Worm (Caenorhabditis elegans) whole organism, early embryonic: ENCODE measurements around the gene bath-24.
"Not testable (repeated sequence)": the region's sequence is repeated elsewhere in the genome, so short reads cannot be mapped to it uniquely, and the experiment has no call there.

Source experiments
- B0310.2 ChIP-seq: sonication (generic microtip); optimal IDR thresholded peaks from 2 replicates; lab custom pipeline; 2016; ENCODE audit warnings: mild to moderate bottlenecking, missing genetic modification characterization, missing compliant biosample characterization
- F13C5.2 ChIP-seq: sonication (generic microtip); optimal IDR thresholded peaks from 2 replicates; lab custom pipeline; 2017; ENCODE audit warnings: mild to moderate bottlenecking, missing genetic modification characterization, inconsistent platforms, missing compliant biosample characterization
- aly-1 ChIP-seq: sonication (generic microtip); optimal IDR thresholded peaks from 2 replicates; lab custom pipeline; 2016; ENCODE audit warnings: missing genetic modification characterization, missing compliant biosample characterization
- ama-1 ChIP-seq: fragments of 150-350 bp; optimal IDR thresholded peaks from 2 replicates; lab custom pipeline; 2014
- ceh-13 ChIP-seq: fragments of 200-800 bp; sonication (Bioruptor generic); optimal IDR thresholded peaks from 2 replicates; lab custom pipeline; 2018; ENCODE audit warnings: mild to moderate bottlenecking, missing genetic modification characterization, missing compliant biosample characterization
- ceh-36 ChIP-seq: sonication (generic microtip); optimal IDR thresholded peaks from 2 replicates; lab custom pipeline; 2016; ENCODE audit warnings: missing genetic modification characterization, inconsistent platforms, missing compliant biosample characterization
- ets-7 ChIP-seq: sonication (generic microtip); optimal IDR thresholded peaks from 2 replicates; lab custom pipeline; 2016; ENCODE audit warnings: missing genotype, missing genetic modification characterization, missing compliant biosample characterization
- flt-1 ChIP-seq: fragments of 200-800 bp; sonication (Bioruptor generic); IDR thresholded peaks from 2 replicates; pipeline ENCODE4 v1.3.6; 2022; ENCODE audit warnings: missing genetic modification characterization, missing compliant biosample characterization
- hmbx-1 ChIP-seq: sonication (generic microtip); optimal IDR thresholded peaks from 2 replicates; lab custom pipeline; 2016; ENCODE audit warnings: mild to moderate bottlenecking, missing genetic modification characterization, missing compliant biosample characterization
- hmg-4 ChIP-seq: fragments of 200-800 bp; sonication (Bioruptor generic); optimal IDR thresholded peaks from 2 replicates; lab custom pipeline; 2018; ENCODE audit warnings: mild to moderate bottlenecking, missing genetic modification characterization, missing compliant biosample characterization
- hnd-1 ChIP-seq: sonication (generic microtip); optimal IDR thresholded peaks from 2 replicates; lab custom pipeline; 2016; ENCODE audit warnings: missing genetic modification characterization, missing compliant biosample characterization
- pes-1 ChIP-seq: fragments of 200-800 bp; sonication (Bioruptor generic); IDR thresholded peaks from 2 replicates; pipeline ENCODE4 v1.3.6; 2022; ENCODE audit warnings: missing genetic modification reagents, missing genetic modification characterization, missing compliant biosample characterization
- scrt-1 ChIP-seq: fragments of 200-800 bp; sonication (Bioruptor generic); IDR thresholded peaks from 2 replicates; pipeline ENCODE4 v1.3.6; 2022; ENCODE audit warnings: missing genetic modification characterization, missing compliant biosample characterization
- sea-1 ChIP-seq: fragments of 200-800 bp; sonication (Bioruptor generic); conservative IDR thresholded peaks from 2 replicates; pipeline ENCODE4 v1.3.6; 2022; ENCODE audit warnings: missing genetic modification characterization, missing compliant biosample characterization
- tbx-11 ChIP-seq: fragments of 200-800 bp; sonication (Bioruptor generic); IDR thresholded peaks from 2 replicates; pipeline ENCODE4 v1.3.6; 2022; ENCODE audit warnings: missing genetic modification characterization, missing compliant biosample characterization
- tbx-37 ChIP-seq: fragments of 200-800 bp; sonication (Bioruptor generic); conservative IDR thresholded peaks from 2 replicates; pipeline ENCODE4 v1.3.6; 2022; ENCODE audit warnings: missing genetic modification reagents, missing genetic modification characterization, missing compliant biosample characterization
- tra-4 ChIP-seq: sonication (generic microtip); optimal IDR thresholded peaks from 2 replicates; lab custom pipeline; 2017; ENCODE audit warnings: missing genetic modification characterization, missing compliant biosample characterization

Gene bath-24

ce11 chrII:2051372-2051771 lies 6.0 kb upstream of the bath-24 start, which contains the start of gene fbxb-35:
Gene fbxb-35, plus strand, starts transcription at chrII:2051672.
- no peak for TF ChIP-seq pes-1 (GFP tag; lab: Robert Waterston, UW)
- no peak for TF ChIP-seq hmg-4 (GFP tag; lab: Kevin White, UChicago)
- no peak for TF ChIP-seq aly-1 (tag; lab: Kevin White, UChicago)
- TF ChIP-seq tra-4: no peak
- no peak for TF ChIP-seq F13C5.2 (tag; lab: Kevin White, UChicago)
- TF ChIP-seq ceh-36 (tag; lab: Kevin White, UChicago): no peak
- TF ChIP-seq hmbx-1 (tag; lab: Kevin White, UChicago): no peak
- no peak for TF ChIP-seq sea-1 (GFP tag; lab: Robert Waterston, UW)
- no peak for TF ChIP-seq tbx-37 (GFP tag; lab: Robert Waterston, UW)
- no peak for TF ChIP-seq ceh-13

ce11 chrII:2046556-2046955 lies 1.2 kb upstream of the bath-24 start, which contains the start of gene math-1:
Gene math-1, minus strand, starts transcription at chrII:2046656.
- not testable (repeated sequence) for TF ChIP-seq scrt-1; flt-1 (GFP tag; lab: Robert Waterston, UW); tbx-37 (GFP tag; lab: Robert Waterston, UW)

- TF ChIP-seq aly-1 (tag; lab: Kevin White, UChicago) (no peak), scrt-1 (no peak), flt-1 (GFP tag; lab: Robert Waterston, UW) (no peak), tbx-11 (GFP tag; lab: Robert Waterston, UW) (no peak), pes-1 (GFP tag; lab: Robert Waterston, UW) (no peak), B0310.2 (tag; lab: Kevin White, UChicago) (no peak), hmbx-1 (tag; lab: Kevin White, UChicago) (no peak), ceh-13 (no peak), tra-4 (no peak), F13C5.2 (tag; lab: Kevin White, UChicago) (no peak), hnd-1 (tag; lab: Kevin White, UChicago) (no peak), ets-7 (tag; lab: Kevin White, UChicago) (no peak), sea-1 (GFP tag; lab: Robert Waterston, UW) (no peak), tbx-37 (GFP tag; lab: Robert Waterston, UW) (no peak), ama-1 (lab: Kevin White, UChicago) (no peak), ceh-36 (tag; lab: Kevin White, UChicago) (no peak), hmg-4 (GFP tag; lab: Kevin White, UChicago) (no peak)
Observed at ce11 chrII:2042447-2042846, 3.0 kb downstream of the bath-24 start, which contains the start of gene bath-20. Gene bath-20, minus strand, starts transcription at chrII:2042547.

- no peak for TF ChIP-seq scrt-1
- TF ChIP-seq ets-7 (tag; lab: Kevin White, UChicago): no peak
- TF ChIP-seq hnd-1 (tag; lab: Kevin White, UChicago): no peak
- TF ChIP-seq aly-1 (tag; lab: Kevin White, UChicago): no peak
- TF ChIP-seq tra-4: no peak
- TF ChIP-seq flt-1 (GFP tag; lab: Robert Waterston, UW): no peak
- TF ChIP-seq hmbx-1 (tag; lab: Kevin White, UChicago): no peak
- no peak for TF ChIP-seq ceh-36 (tag; lab: Kevin White, UChicago)
- no peak for TF ChIP-seq F13C5.2 (tag; lab: Kevin White, UChicago)
Observed at ce11 chrII:2039288-2039687, 6.1 kb downstream of the bath-24 start, which contains the start of gene bath-19. Gene bath-19, minus strand, starts transcription at chrII:2039388.

- TF ChIP-seq hnd-1 (tag; lab: Kevin White, UChicago) (no peak), B0310.2 (tag; lab: Kevin White, UChicago) (no peak), tra-4 (no peak)
Observed at ce11 chrII:2033286-2033685, 12.1 kb downstream of the bath-24 start, which contains the start of gene F59H6.14. Gene F59H6.14, plus strand, starts transcription at chrII:2033586.

- TF ChIP-seq tra-4; flt-1 (GFP tag; lab: Robert Waterston, UW); F13C5.2 (tag; lab: Kevin White, UChicago): not testable (repeated sequence)
Observed at ce11 chrII:2032282-2032681, 13.1 kb downstream of the bath-24 start, which contains the start of gene btb-4. Gene btb-4, plus strand, starts transcription at chrII:2032316.

- TF ChIP-seq B0310.2 (tag; lab: Kevin White, UChicago): no peak
- no peak for TF ChIP-seq aly-1 (tag; lab: Kevin White, UChicago)
- no peak for TF ChIP-seq flt-1 (GFP tag; lab: Robert Waterston, UW)
- TF ChIP-seq tbx-37 (GFP tag; lab: Robert Waterston, UW): no peak
- TF ChIP-seq ceh-36 (tag; lab: Kevin White, UChicago): no peak
- TF ChIP-seq scrt-1: no peak
- no peak for TF ChIP-seq tra-4
- no peak for TF ChIP-seq ceh-13
- no peak for TF ChIP-seq hmg-4 (GFP tag; lab: Kevin White, UChicago)
Observed at ce11 chrII:2031852-2032251, 13.6 kb downstream of the bath-24 start, which contains the start of gene bath-5. Gene bath-5, minus strand, starts transcription at chrII:2031952.

- TF ChIP-seq hmg-4 (GFP tag; lab: Kevin White, UChicago) (no peak), ets-7 (tag; lab: Kevin White, UChicago) (no peak), sea-1 (GFP tag; lab: Robert Waterston, UW) (no peak), tra-4 (no peak), ceh-36 (tag; lab: Kevin White, UChicago) (no peak), aly-1 (tag; lab: Kevin White, UChicago) (no peak), ama-1 (lab: Kevin White, UChicago) (no peak), B0310.2 (tag; lab: Kevin White, UChicago) (no peak), flt-1 (GFP tag; lab: Robert Waterston, UW) (no peak), pes-1 (GFP tag; lab: Robert Waterston, UW) (no peak), ceh-13 (no peak), F13C5.2 (tag; lab: Kevin White, UChicago) (no peak)
Observed at ce11 chrII:2030367-2030766, 15.0 kb downstream of the bath-24 start, which contains the start of gene bath-3. Gene bath-3, minus strand, starts transcription at chrII:2030467.
